Fruit fly (Drosophila melanogaster): ENCODE measurements around the gene ScsbetaG.

The ScsbetaG gene

DNA sequence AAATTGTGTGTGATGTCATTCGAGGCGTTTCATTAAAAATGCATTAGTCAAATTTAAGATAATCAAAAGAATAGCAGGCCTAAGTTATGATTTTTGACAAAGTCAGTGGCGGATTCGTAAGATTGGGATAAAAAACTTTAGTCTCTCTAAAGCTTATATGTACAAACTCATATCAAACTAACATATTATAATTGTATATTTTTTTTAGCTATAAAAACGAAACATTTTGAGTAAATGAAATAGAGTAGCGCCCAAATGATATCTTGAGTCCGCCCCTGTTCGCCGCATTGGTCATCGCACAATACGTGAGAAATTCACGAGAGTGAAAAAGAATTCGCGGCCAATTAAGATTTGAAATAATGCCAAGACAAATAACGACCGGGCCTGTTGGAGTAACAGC is 9.1 kb downstream of the ScsbetaG start (continued):
- TF ChIP-seq Jarid2 (GFP tag; optimal IDR thresholded peaks at IDR 0.05) (no peak), Atf3 (GFP tag; optimal IDR thresholded peaks at IDR 0.05) (no peak), Dp (GFP tag; optimal IDR thresholded peaks at IDR 0.05) (no peak), ac (GFP tag; optimal IDR thresholded peaks at IDR 0.05) (no peak), Opbp (GFP tag; IDR thresholded peaks at IDR 0.05; ENCODE audit: partially characterized antibody) (no peak), CG8765 (GFP tag; IDR thresholded peaks at IDR 0.05) (no peak), CG42726 (GFP tag; IDR thresholded peaks at IDR 0.05; ENCODE audit: partially characterized antibody) (no peak), Oli (tag; optimal IDR thresholded peaks at IDR 0.05) (peak; percentile 47), CG2120 (GFP tag; optimal IDR thresholded peaks at IDR 0.05) (peak; percentile 56), CG31224 (GFP tag; IDR thresholded peaks at IDR 0.05) (peak; percentile 68), CG11247 (GFP tag; IDR thresholded peaks at IDR 0.05) (peak; percentile 54), CG15514 (GFP tag; optimal IDR thresholded peaks at IDR 0.05) (peak; percentile 6), CG17359 (tag; optimal IDR thresholded peaks at IDR 0.05) (peak; percentile 50), Taf1 (GFP tag; IDR thresholded peaks at IDR 0.05) (peak; percentile 62), ttk (GFP tag; IDR thresholded peaks at IDR 0.05) (peak; percentile 49; the same call in 1 of the 2 replicates), Meics (GFP tag; optimal IDR thresholded peaks at IDR 0.05) (peak; percentile 67), CG6254 (GFP tag; optimal IDR thresholded peaks at IDR 0.05) (no peak), sug (tag; optimal IDR thresholded peaks at IDR 0.05) (peak; percentile 31), CG1024 (GFP tag; IDR thresholded peaks at IDR 0.05) (0 out of 2 replicates have a peak, but pooled peaks have one; percentile 4), CG30403 (GFP tag; optimal IDR thresholded peaks at IDR 0.05) (peak; percentile 55), CG30020 (tag; optimal IDR thresholded peaks at IDR 0.05) (no peak), luna (GFP tag; optimal IDR thresholded peaks at IDR 0.05) (no peak), CG1602 (GFP tag; optimal IDR thresholded peaks at IDR 0.05) (peak; percentile 9), CG5953 (GFP tag; IDR thresholded peaks at IDR 0.05) (no peak), dmrt99B (tag; optimal IDR thresholded peaks at IDR 0.05) (peak; percentile 46), Gug (GFP tag; IDR thresholded peaks at IDR 0.05) (peak; percentile 57; the same call in 1 of the 4 replicates), sens-2 (GFP tag; IDR thresholded peaks at IDR 0.05) (no peak), bbx (GFP tag; IDR thresholded peaks at IDR 0.05; ENCODE audit: partially characterized antibody) (no peak), oc (tag; optimal IDR thresholded peaks at IDR 0.05) (no peak), MBD-R2 (GFP tag; IDR thresholded peaks at IDR 0.05) (peak; percentile 50; the same call in 1 of the 2 replicates), Fer3 (tag; optimal IDR thresholded peaks at IDR 0.05) (peak; percentile 65), dmrt11E (tag; optimal IDR thresholded peaks at IDR 0.05) (no peak), row (GFP tag; IDR thresholded peaks at IDR 0.05) (peak; percentile 73), nmo (GFP tag; optimal IDR thresholded peaks at IDR 0.05) (peak; percentile 52), usp (GFP tag; optimal IDR thresholded peaks at IDR 0.05) (no peak), onecut (GFP tag; IDR thresholded peaks at IDR 0.05) (0 out of 2 replicates have a peak, but pooled peaks have one; percentile 8), NFAT (GFP tag; IDR thresholded peaks at IDR 0.05) (peak; percentile 38; the same call in 1 of the 2 replicates), CG6175 (GFP tag; IDR thresholded peaks at IDR 0.05) (no peak), caup (GFP tag; optimal IDR thresholded peaks at IDR 0.05; ENCODE audit: severe bottlenecking) (peak; percentile 25), CG9215 (GFP tag; IDR thresholded peaks at IDR 0.05) (no peak; the same call in 1 of the 2 replicates), CG18262 (tag; optimal IDR thresholded peaks at IDR 0.05) (peak; percentile 35), CG14014 (GFP tag; IDR thresholded peaks at IDR 0.05) (peak; percentile 64), CG12942 (GFP tag; optimal IDR thresholded peaks at IDR 0.05) (peak; percentile 22), CG33213 (GFP tag; optimal IDR thresholded peaks at IDR 0.05) (no peak), Dek (tag; optimal IDR thresholded peaks at IDR 0.05) (peak; percentile 38), gfzf (GFP tag; optimal IDR thresholded peaks at IDR 0.05) (no peak), CG12155 (GFP tag; optimal IDR thresholded peaks at IDR 0.05) (peak; percentile 47), H2.0 (GFP tag; IDR thresholded peaks at IDR 0.05) (peak; percentile 65), gem (tag; optimal IDR thresholded peaks at IDR 0.05) (peak; percentile 73), pum (GFP tag; optimal IDR thresholded peaks at IDR 0.05) (no peak), Mrtf (GFP tag; IDR thresholded peaks at IDR 0.05) (peak; percentile 65; the same call in 1 of the 3 replicates)

Measured in whole organism, embryonic.